Worm (Caenorhabditis elegans) whole organism, dauer: Measurements from ENCODE around the gene M04C3.5.

ENCODE experiments used
- unc-62 ChIP-seq: sonication (generic microtip); optimal IDR thresholded peaks from 2 replicates; lab custom pipeline; 2017; ENCODE audit warnings: missing biosample characterization, missing genetic modification reagents, missing genetic modification characterization

M04C3.5 gene

ce11 chrV:19449544-19449943, at the start of gene M04C3.5:
Gene M04C3.5 (plus strand): TSS chrV:19449733.
- TF ChIP-seq unc-62, result no peak

ce11 chrV:19400619-19401018, 48.9 kb upstream of the M04C3.5 start, which contains the start of gene srw-86:
Gene srw-86 (minus strand): TSS chrV:19400719.
- no peak for TF ChIP-seq unc-62

ce11 chrV:19401429-19401828, 48.1 kb upstream of the M04C3.5 start:
- TF ChIP-seq unc-62, result no peak

ce11 chrV:19402855-19403254, 46.7 kb upstream of the M04C3.5 start, which contains the start of gene C25F9.12:
Gene C25F9.12 (minus strand): TSS chrV:19402955.
- no peak for TF ChIP-seq unc-62

- TF ChIP-seq unc-62, result no peak
Observed at ce11 chrV:19403619-19404018, 45.9 kb upstream of the M04C3.5 start.

- no peak for TF ChIP-seq unc-62
Observed at ce11 chrV:19405276-19405815, 44.2 kb upstream of the M04C3.5 start, which contains the start of the genes C25F9.6 and C25F9.10. Gene C25F9.6 (minus strand): TSS chrV:19405326. Gene C25F9.10 (plus strand): TSS chrV:19405729.

ce11 chrV:19410663-19411062, 38.9 kb upstream of the M04C3.5 start, which contains the start of gene C25F9.5:
Gene C25F9.5 (minus strand): TSS chrV:19410857.
- TF ChIP-seq unc-62, result no peak

ce11 chrV:19416475-19416874, 33.1 kb upstream of the M04C3.5 start, which contains the start of the genes C25F9.4 and C25F9.9:
Gene C25F9.4 (minus strand): TSS chrV:19416575.
Gene C25F9.9 (plus strand): TSS chrV:19416611.
- no peak for TF ChIP-seq unc-62

ce11 chrV:19417836-19418235, 31.7 kb upstream of the M04C3.5 start, which contains the start of gene C25F9.15:
Gene C25F9.15 (plus strand): TSS chrV:19418136.
- TF ChIP-seq unc-62, result no peak

ce11 chrV:19421131-19421530, 28.4 kb upstream of the M04C3.5 start, which contains the start of gene C25F9.2:
Gene C25F9.2 (plus strand): TSS chrV:19421471.
- no peak for TF ChIP-seq unc-62

ce11 chrV:19428097-19428496, 21.4 kb upstream of the M04C3.5 start:
- TF ChIP-seq unc-62, result no peak

- TF ChIP-seq unc-62, result no peak
Observed at ce11 chrV:19428936-19429335, 20.6 kb upstream of the M04C3.5 start.

ce11 chrV:19429605-19430004, 19.9 kb upstream of the M04C3.5 start:
- TF ChIP-seq unc-62, result no peak

- TF ChIP-seq unc-62, result no peak
Observed at ce11 chrV:19430351-19430913, 19.1 kb upstream of the M04C3.5 start.

ce11 chrV:19431036-19431435, 18.5 kb upstream of the M04C3.5 start, which contains the start of gene srw-85:
Gene srw-85 (minus strand): TSS chrV:19431136.
- TF ChIP-seq unc-62, result no peak

ce11 chrV:19432030-19432429, 17.5 kb upstream of the M04C3.5 start:
- TF ChIP-seq unc-62, result no peak

ce11 chrV:19432972-19433371, 16.6 kb upstream of the M04C3.5 start, which contains the start of gene C25F9.11:
Gene C25F9.11 (minus strand): TSS chrV:19433072.
- TF ChIP-seq unc-62, result no peak
